Worm (Caenorhabditis elegans) whole organism, L4 larva: Measurements from ENCODE around the gene sli-1.

Experiments
- F10B5.3 ChIP-seq: sonication (generic microtip); optimal IDR thresholded peaks from 2 replicates; lab custom pipeline; 2016; ENCODE audit warnings: mild to moderate bottlenecking, missing genetic modification characterization, missing compliant biosample characterization
- F26F4.8 ChIP-seq: fragments of 200-800 bp; sonication (Bioruptor generic); conservative IDR thresholded peaks from 2 replicates; pipeline ENCODE4 v1.3.6; 2022; ENCODE audit warnings: missing genetic modification characterization, missing compliant biosample characterization
- F37D6.2 ChIP-seq: sonication (generic microtip); optimal IDR thresholded peaks from 2 replicates; lab custom pipeline; 2016; ENCODE audit warnings: mild to moderate bottlenecking, missing genetic modification characterization, missing compliant biosample characterization
- T26A8.4 ChIP-seq: fragments of 200-800 bp; sonication (Bioruptor generic); IDR thresholded peaks from 2 replicates; pipeline ENCODE4 v1.3.6; 2022; ENCODE audit warnings: missing genetic modification characterization, missing compliant biosample characterization
- Y75B8A.6 ChIP-seq: fragments of 200-800 bp; sonication (Bioruptor generic); IDR thresholded peaks from 2 replicates; pipeline ENCODE4 v1.3.6; 2022; ENCODE audit warnings: missing genetic modification reagents, missing genetic modification characterization, missing compliant biosample characterization
- ZK337.2 ChIP-seq: fragments of 200-800 bp; sonication (Bioruptor generic); IDR thresholded peaks from 2 replicates; pipeline ENCODE4 v1.3.6; 2022; ENCODE audit warnings: missing genetic modification reagents, missing genetic modification characterization, missing compliant biosample characterization
- aly-2 ChIP-seq: sonication (generic microtip); optimal IDR thresholded peaks from 2 replicates; lab custom pipeline; 2018; ENCODE audit warnings: missing biosample characterization, missing genetic modification characterization
- arid-1 ChIP-seq: fragments of 200-800 bp; sonication (Bioruptor generic); conservative IDR thresholded peaks from 2 replicates; pipeline ENCODE4 v1.3.6; 2022; ENCODE audit warnings: missing genetic modification reagents, missing genetic modification characterization, missing compliant biosample characterization
- attf-4 ChIP-seq: sonication (generic microtip); optimal IDR thresholded peaks from 3 replicates; lab custom pipeline; 2017; ENCODE audit warnings: missing biosample characterization, missing genetic modification characterization
- ceh-20 ChIP-seq: fragments of 200-800 bp; sonication (Bioruptor generic); IDR thresholded peaks from 2 replicates; pipeline ENCODE4 v1.3.6; 2022; ENCODE audit warnings: missing genetic modification reagents, missing genetic modification characterization, missing compliant biosample characterization
- ceh-28 ChIP-seq: fragments of 150-350 bp; optimal IDR thresholded peaks from 2 replicates; lab custom pipeline; 2014; ENCODE audit warnings: missing biosample characterization, missing genetic modification reagents, missing genetic modification characterization
- ceh-32 ChIP-seq: sonication (generic microtip); optimal IDR thresholded peaks from 2 replicates; lab custom pipeline; 2016; ENCODE audit warnings: mild to moderate bottlenecking, missing genetic modification characterization, missing compliant biosample characterization; ENCODE audit not compliant: poor library complexity
- ces-1 ChIP-seq: fragments of 150-350 bp; sonication (generic microtip); optimal IDR thresholded peaks from 4 replicates; lab custom pipeline; 2014; ENCODE audit warnings: missing biosample characterization, missing genetic modification reagents, missing genetic modification characterization
- daf-12 ChIP-seq: fragments of 150-350 bp; optimal IDR thresholded peaks from 2 replicates; lab custom pipeline; 2014; ENCODE audit warnings: missing biosample characterization, missing genetic modification reagents, missing genetic modification characterization
- daf-16 ChIP-seq, 3 experiments: sonication (generic microtip); optimal IDR thresholded peaks; 2 replicates each; lab custom pipeline; 2016 to 2017; ENCODE audit warnings: missing genetic modification characterization in 3 of 3, missing genetic modification reagents in 3 of 3, mild to moderate bottlenecking in 2 of 3, missing compliant biosample characterization in 2 of 3, missing biosample characterization in 1 of 3, moderate library complexity in 1 of 3
- daf-8 ChIP-seq: fragments of 200-800 bp; sonication (Bioruptor generic); IDR thresholded peaks from 2 replicates; pipeline ENCODE4 v1.3.6; 2022; ENCODE audit warnings: missing genetic modification characterization, missing compliant biosample characterization
- dmd-6 ChIP-seq: fragments of 200-800 bp; sonication (Bioruptor generic); IDR thresholded peaks from 2 replicates; pipeline ENCODE4 v1.3.6; 2022; ENCODE audit warnings: missing genetic modification reagents, missing genetic modification characterization, missing compliant biosample characterization
- dmd-8 ChIP-seq: fragments of 200-800 bp; sonication (Bioruptor generic); IDR thresholded peaks from 2 replicates; pipeline ENCODE4 v1.3.6; 2022; ENCODE audit warnings: missing genetic modification characterization, missing compliant biosample characterization
- dve-1 ChIP-seq: sonication (generic microtip); optimal IDR thresholded peaks from 2 replicates; lab custom pipeline; 2017; ENCODE audit warnings: antibody characterized with exemption, mild to moderate bottlenecking, missing genetic modification characterization, missing compliant biosample characterization; ENCODE audit not compliant: insufficient read depth
- fkh-10 ChIP-seq: fragments of 150-350 bp; optimal IDR thresholded peaks from 2 replicates; lab custom pipeline; 2014; ENCODE audit warnings: missing biosample characterization, missing genetic modification reagents, missing genetic modification characterization
- gei-8 ChIP-seq: fragments of 200-800 bp; sonication (Bioruptor generic); optimal IDR thresholded peaks from 2 replicates; lab custom pipeline; 2018; ENCODE audit warnings: mild to moderate bottlenecking, missing genetic modification characterization, missing compliant biosample characterization
- hlh-11 ChIP-seq: fragments of 200-800 bp; sonication (Bioruptor generic); optimal IDR thresholded peaks from 2 replicates; lab custom pipeline; 2018; ENCODE audit warnings: mild to moderate bottlenecking, missing genetic modification characterization, missing compliant biosample characterization
- hlh-30 ChIP-seq: sonication (generic microtip); optimal IDR thresholded peaks from 2 replicates; lab custom pipeline; 2017; ENCODE audit warnings: antibody characterized with exemption, mild to moderate bottlenecking, missing genetic modification characterization, missing compliant biosample characterization; ENCODE audit not compliant: insufficient read depth
- jun-1 ChIP-seq: fragments of 150-350 bp; optimal IDR thresholded peaks from 2 replicates; lab custom pipeline; 2014; ENCODE audit warnings: missing biosample characterization, missing genetic modification reagents, missing genetic modification characterization
- lim-7 ChIP-seq: fragments of 200-800 bp; sonication (Bioruptor generic); IDR thresholded peaks from 2 replicates; pipeline ENCODE4 v1.3.6; 2022; ENCODE audit warnings: missing genetic modification characterization, missing compliant biosample characterization
- lin-29 ChIP-seq: fragments of 200-800 bp; sonication (Bioruptor generic); IDR thresholded peaks from 2 replicates; pipeline ENCODE4 v1.3.6; 2022; ENCODE audit warnings: missing genetic modification reagents, missing genetic modification characterization, missing compliant biosample characterization
- madf-5 ChIP-seq, 2 experiments: fragments of 200-800 bp; sonication (Bioruptor generic); IDR thresholded peaks; 2 replicates each; pipeline ENCODE4 v1.3.6; 2022; ENCODE audit warnings: missing compliant biosample characterization in 2 of 2, missing genetic modification characterization in 2 of 2
- madf-9 ChIP-seq: fragments of 200-800 bp; sonication (Bioruptor generic); conservative IDR thresholded peaks from 2 replicates; pipeline ENCODE4 v1.3.6; 2022; ENCODE audit warnings: missing genetic modification reagents, missing genetic modification characterization, missing compliant biosample characterization
- mdl-1 ChIP-seq, 2 experiments: fragments of 150-350 bp in 1 of 2; sonication (generic microtip) in 1 of 2; optimal IDR thresholded peaks; 2 replicates each; lab custom pipeline; 2014 to 2017; ENCODE audit warnings: missing biosample characterization in 2 of 2, missing genetic modification characterization in 2 of 2
- mdt-29 ChIP-seq: fragments of 200-800 bp; sonication (Bioruptor generic); IDR thresholded peaks from 2 replicates; pipeline ENCODE4 v1.3.6; 2022; ENCODE audit warnings: missing genetic modification reagents, missing genetic modification characterization, missing compliant biosample characterization
- nhr-10 ChIP-seq: fragments of 150-350 bp; optimal IDR thresholded peaks from 2 replicates; lab custom pipeline; 2014; ENCODE audit warnings: missing biosample characterization, missing genetic modification characterization
- nhr-102 ChIP-seq: sonication (generic microtip); optimal IDR thresholded peaks from 2 replicates; lab custom pipeline; 2016; ENCODE audit warnings: mild to moderate bottlenecking, missing genetic modification characterization, moderate library complexity, missing compliant biosample characterization
- nhr-111 ChIP-seq: fragments of 200-800 bp; sonication (Bioruptor generic); optimal IDR thresholded peaks from 2 replicates; lab custom pipeline; 2018; ENCODE audit warnings: mild to moderate bottlenecking, missing genetic modification characterization, missing compliant biosample characterization
- nhr-25 ChIP-seq: sonication (generic microtip); optimal IDR thresholded peaks from 2 replicates; lab custom pipeline; 2017; ENCODE audit warnings: missing genetic modification characterization, mild to moderate bottlenecking, missing compliant biosample characterization, antibody characterized with exemption, moderate library complexity, borderline replicate concordance; ENCODE audit not compliant: insufficient read depth
- nhr-28 ChIP-seq: fragments of 150-350 bp; optimal IDR thresholded peaks from 2 replicates; lab custom pipeline; 2014; ENCODE audit warnings: missing biosample characterization, missing genetic modification characterization
- nhr-41 ChIP-seq: fragments of 200-800 bp; sonication (Bioruptor generic); IDR thresholded peaks from 2 replicates; pipeline ENCODE4 v1.3.6; 2022; ENCODE audit warnings: missing genetic modification reagents, missing genetic modification characterization, missing compliant biosample characterization
- nhr-48 ChIP-seq: sonication (generic microtip); optimal IDR thresholded peaks from 2 replicates; lab custom pipeline; 2016; ENCODE audit warnings: mild to moderate bottlenecking, missing genetic modification characterization, missing compliant biosample characterization
- nhr-6 ChIP-seq: fragments of 150-350 bp; optimal IDR thresholded peaks from 2 replicates; lab custom pipeline; 2014; ENCODE audit warnings: missing biosample characterization, missing genetic modification characterization
- nhr-77 ChIP-seq: fragments of 150-350 bp; optimal IDR thresholded peaks from 2 replicates; lab custom pipeline; 2014; ENCODE audit warnings: missing biosample characterization, missing genetic modification characterization
- php-3 ChIP-seq: fragments of 200-800 bp; sonication (Bioruptor generic); IDR thresholded peaks from 2 replicates; pipeline ENCODE4 v1.3.6; 2022; ENCODE audit warnings: missing genetic modification reagents, missing genetic modification characterization, missing compliant biosample characterization
- pqm-1 ChIP-seq: sonication (generic microtip); optimal IDR thresholded peaks from 2 replicates; lab custom pipeline; 2017; ENCODE audit warnings: missing biosample characterization, missing genetic modification characterization
- rbr-2 ChIP-seq: sonication (generic microtip); optimal IDR thresholded peaks from 2 replicates; lab custom pipeline; 2016; ENCODE audit warnings: missing genotype, missing genetic modification characterization, missing compliant biosample characterization
- saeg-2 ChIP-seq: fragments of 200-800 bp; sonication (Bioruptor generic); IDR thresholded peaks from 2 replicates; pipeline ENCODE4 v1.3.6; 2022; ENCODE audit warnings: missing genetic modification reagents, missing genetic modification characterization, missing compliant biosample characterization
- skn-1 ChIP-seq: fragments of 150-350 bp; optimal IDR thresholded peaks from 2 replicates; lab custom pipeline; 2014; ENCODE audit warnings: missing biosample characterization, missing genetic modification characterization
- spr-3 ChIP-seq: fragments of 200-800 bp; sonication (Bioruptor generic); optimal IDR thresholded peaks from 2 replicates; lab custom pipeline; 2018; ENCODE audit warnings: mild to moderate bottlenecking, missing genetic modification characterization, missing compliant biosample characterization
- tag-97 ChIP-seq: fragments of 200-800 bp; sonication (Bioruptor generic); IDR thresholded peaks from 2 replicates; pipeline ENCODE4 v1.3.6; 2022; ENCODE audit warnings: missing genetic modification characterization, missing compliant biosample characterization
- unc-39 ChIP-seq: sonication (generic microtip); optimal IDR thresholded peaks from 2 replicates; lab custom pipeline; 2017; ENCODE audit warnings: missing biosample characterization, missing genetic modification characterization
- unc-62 ChIP-seq, 3 experiments: fragments of 150-350 bp in 1 of 3; sonication (generic microtip); optimal IDR thresholded peaks in 2 of 3; peaks in 1 of 3; 1 replicate in 1 of 3; 2 replicates in 2 of 3; lab custom pipeline; 2014 to 2017; ENCODE audit warnings: missing biosample characterization in 3 of 3, missing genetic modification characterization in 3 of 3, missing genetic modification reagents in 3 of 3, missing genotype in 1 of 3
- zfp-3 ChIP-seq: fragments of 200-800 bp; sonication (Bioruptor generic); conservative IDR thresholded peaks from 2 replicates; pipeline ENCODE4 v1.3.6; 2022; ENCODE audit warnings: missing genetic modification reagents, missing genetic modification characterization, missing compliant biosample characterization
- zip-11 ChIP-seq: fragments of 200-800 bp; sonication (Bioruptor generic); IDR thresholded peaks from 2 replicates; pipeline ENCODE4 v1.3.6; 2022; ENCODE audit warnings: missing genetic modification characterization, missing compliant biosample characterization
- ztf-7 ChIP-seq: fragments of 150-350 bp; optimal IDR thresholded peaks from 2 replicates; lab custom pipeline; 2014; ENCODE audit warnings: missing biosample characterization, missing genetic modification characterization

sli-1 gene

DNA sequence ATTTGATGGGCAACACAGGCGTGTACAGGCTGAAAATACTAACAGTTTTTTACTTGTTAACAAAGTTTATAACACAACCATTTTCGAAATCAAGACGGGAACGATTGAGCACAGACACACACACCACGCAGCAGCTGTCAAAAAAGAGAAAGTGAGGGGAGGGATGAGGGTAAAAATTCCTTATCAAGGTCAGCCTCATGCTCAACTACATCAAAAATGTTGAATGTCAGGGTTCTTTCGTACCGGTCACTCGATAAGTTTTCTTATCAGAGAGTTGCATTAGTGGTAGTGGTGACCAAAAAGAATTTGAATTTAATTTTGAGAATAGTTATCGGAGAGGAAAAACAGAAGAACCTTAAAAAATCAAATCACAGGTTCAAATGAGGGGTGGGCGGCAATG is 55.2 kb downstream of the sli-1 start, which contains the start of gene T19D7.6:
Gene T19D7.6, minus strand, starts transcription at position 198 of the 400 bp plus-strand sequence.
- no peak for TF ChIP-seq fkh-10 (GFP tag; lab: Kevin White, UChicago)
- no peak for TF ChIP-seq nhr-111 (GFP tag; lab: Kevin White, UChicago)
- TF ChIP-seq daf-16 (GFP tag; optimal IDR thresholded peaks at IDR 0.05; lab: Kevin White, UChicago): no peak
- TF ChIP-seq daf-16 (tag; optimal IDR thresholded peaks at IDR 0.05; lab: Kevin White, UChicago): peak; percentile 81
- no peak for TF ChIP-seq madf-5 (GFP tag; IDR thresholded peaks at IDR 0.05; lab: Robert Waterston, UW)
- peak; percentile 46 for TF ChIP-seq hlh-30 (tag; lab: Kevin White, UChicago)
- TF ChIP-seq nhr-102: no peak
- no peak for TF ChIP-seq ces-1 (GFP tag; lab: Kevin White, UChicago)
- no peak for TF ChIP-seq mdt-29 (GFP tag; lab: Robert Waterston, UW)
- TF ChIP-seq zfp-3 (GFP tag; lab: Robert Waterston, UW): no peak
- no peak for TF ChIP-seq arid-1 (GFP tag; lab: Robert Waterston, UW)
- TF ChIP-seq spr-3 (GFP tag; lab: Kevin White, UChicago): no peak
- no peak for TF ChIP-seq T26A8.4
- no peak for TF ChIP-seq daf-8 (GFP tag; lab: Robert Waterston, UW)
- TF ChIP-seq mdl-1 (tag; optimal IDR thresholded peaks at IDR 0.05; lab: Kevin White, UChicago): no peak
- no peak for TF ChIP-seq zip-11
- no peak for TF ChIP-seq ceh-32 (tag; lab: Kevin White, UChicago)
- TF ChIP-seq hlh-11 (tag; lab: Kevin White, UChicago): peak; percentile 85
- no peak for TF ChIP-seq gei-8 (GFP tag; lab: Kevin White, UChicago)
- no peak for TF ChIP-seq ZK337.2 (GFP tag; lab: Robert Waterston, UW)
- no peak for TF ChIP-seq ceh-28 (tag; lab: Kevin White, UChicago)
- TF ChIP-seq pqm-1 (tag; lab: Kevin White, UChicago): peak; percentile 43
- TF ChIP-seq dve-1: peak; percentile 58
- no peak for TF ChIP-seq saeg-2
- TF ChIP-seq skn-1 (tag; lab: Kevin White, UChicago): no peak
- TF ChIP-seq F37D6.2: no peak
- no peak for TF ChIP-seq tag-97 (GFP tag; lab: Robert Waterston, UW)
- TF ChIP-seq lim-7: no peak
- TF ChIP-seq nhr-10 (tag; lab: Kevin White, UChicago): no peak
- peak; percentile 82 for TF ChIP-seq nhr-41
- TF ChIP-seq daf-12 (tag; lab: Kevin White, UChicago): no peak
- no peak for TF ChIP-seq rbr-2 (tag; lab: Kevin White, UChicago)
- TF ChIP-seq php-3 (GFP tag; lab: Robert Waterston, UW): no peak
- TF ChIP-seq nhr-77 (tag; lab: Kevin White, UChicago): no peak
- TF ChIP-seq attf-4 (tag; lab: Kevin White, UChicago): no peak
- no peak for TF ChIP-seq Y75B8A.6 (GFP tag; lab: Robert Waterston, UW)
- no peak for TF ChIP-seq unc-39 (tag; lab: Kevin White, UChicago)
- peak; percentile 57 for TF ChIP-seq nhr-48 (tag; lab: Kevin White, UChicago)
- TF ChIP-seq dmd-8 (GFP tag; lab: Robert Waterston, UW): no peak
- TF ChIP-seq madf-9 (GFP tag; lab: Robert Waterston, UW): no peak
- no peak for TF ChIP-seq F26F4.8 (GFP tag; lab: Robert Waterston, UW)
- no peak for TF ChIP-seq lin-29 (GFP tag; lab: Robert Waterston, UW)
- peak; percentile 10 for TF ChIP-seq nhr-6
- peak; percentile 76 for TF ChIP-seq nhr-28 (tag; lab: Kevin White, UChicago)
- TF ChIP-seq unc-62 (GFP tag; optimal IDR thresholded peaks at IDR 0.05 in 1 of 2; lab: Kevin White, UChicago): no peak
- TF ChIP-seq unc-62 (tag; optimal IDR thresholded peaks at IDR 0.05; lab: Kevin White, UChicago): no peak
- TF ChIP-seq aly-2 (tag; lab: Kevin White, UChicago): no peak
- no peak for TF ChIP-seq nhr-25 (tag; lab: Kevin White, UChicago)
- no peak for TF ChIP-seq ceh-20 (GFP tag; lab: Robert Waterston, UW)
- no peak for TF ChIP-seq ztf-7 (tag; lab: Kevin White, UChicago)
- no peak for TF ChIP-seq jun-1 (tag; lab: Kevin White, UChicago)
- peak; percentile 73 for TF ChIP-seq dmd-6 (GFP tag; lab: Robert Waterston, UW)
- no peak for TF ChIP-seq F10B5.3 (tag; lab: Kevin White, UChicago)
